Worm (Caenorhabditis elegans) whole organism, L1 larva: ENCODE measurements around the gene W04B5.8.
A peak's percentile ranks its signal among the peaks of the same experiment; 100 is the strongest.

Experiments used
- C04F5.9 ChIP-seq: sonication (generic microtip); optimal IDR thresholded peaks from 2 replicates; lab custom pipeline; 2016; ENCODE audit warnings: missing genetic modification characterization, missing compliant biosample characterization
- aha-1 ChIP-seq: fragments of 150-350 bp; optimal IDR thresholded peaks from 2 replicates; lab custom pipeline; 2014; ENCODE audit warnings: missing biosample characterization, missing genetic modification characterization
- alr-1 ChIP-seq: fragments of 200-800 bp; sonication (Bioruptor generic); optimal IDR thresholded peaks from 2 replicates; lab custom pipeline; 2018; ENCODE audit warnings: borderline replicate concordance, mild to moderate bottlenecking, missing genetic modification characterization, missing compliant biosample characterization
- ama-1 ChIP-seq: fragments of 150-350 bp; optimal IDR thresholded peaks from 2 replicates; lab custom pipeline; 2014
- ceh-8 ChIP-seq: fragments of 200-800 bp; sonication (Bioruptor generic); optimal IDR thresholded peaks from 2 replicates; lab custom pipeline; 2018; ENCODE audit warnings: mild to moderate bottlenecking, missing genetic modification characterization, moderate library complexity, missing compliant biosample characterization
- dpl-1 ChIP-seq, 3 experiments: fragments of 150-350 bp in 2 of 3; sonication (generic microtip) in 1 of 3; optimal IDR thresholded peaks; 2 replicates each; lab custom pipeline; 2014 to 2017; ENCODE audit warnings: missing biosample characterization in 3 of 3, missing genetic modification characterization in 3 of 3, missing genetic modification reagents in 3 of 3
- dsc-1 ChIP-seq: sonication (generic microtip); optimal IDR thresholded peaks from 2 replicates; lab custom pipeline; 2016; ENCODE audit warnings: mild to moderate bottlenecking, missing genetic modification characterization, missing compliant biosample characterization
- efl-1 ChIP-seq, 4 experiments: fragments of 150-350 bp; optimal IDR thresholded peaks in 3 of 4; peaks in 1 of 4; 1 replicate in 1 of 4; 2 replicates in 3 of 4; lab custom pipeline; 2014; ENCODE audit warnings: missing biosample characterization in 2 of 4, missing genetic modification characterization in 2 of 4, missing genetic modification reagents in 2 of 4
- egl-13 ChIP-seq: sonication (generic microtip); optimal IDR thresholded peaks from 2 replicates; lab custom pipeline; 2016; ENCODE audit warnings: missing genotype, missing genetic modification reagents, missing genetic modification characterization, missing compliant biosample characterization
- elt-2 ChIP-seq: sonication (generic microtip); optimal IDR thresholded peaks from 2 replicates; lab custom pipeline; 2016; ENCODE audit warnings: missing genetic modification characterization, mild to moderate bottlenecking, inconsistent platforms, missing compliant biosample characterization, missing genetic modification reagents
- fkh-4 ChIP-seq: sonication (generic microtip); optimal IDR thresholded peaks from 2 replicates; lab custom pipeline; 2016; ENCODE audit warnings: missing compliant biosample characterization, missing genetic modification characterization, borderline replicate concordance
- fkh-8 ChIP-seq: sonication (generic microtip); optimal IDR thresholded peaks from 2 replicates; lab custom pipeline; 2016; ENCODE audit warnings: mild to moderate bottlenecking, missing genetic modification characterization, missing compliant biosample characterization
- grh-1 ChIP-seq: fragments of 200-800 bp; sonication (Bioruptor generic); IDR thresholded peaks from 2 replicates; pipeline ENCODE4 v1.3.6; 2022; ENCODE audit warnings: missing genetic modification reagents, missing genetic modification characterization, missing compliant biosample characterization
- hlh-4 ChIP-seq: sonication (generic microtip); optimal IDR thresholded peaks from 2 replicates; lab custom pipeline; 2016; ENCODE audit warnings: mild to moderate bottlenecking, missing genetic modification characterization, missing compliant biosample characterization
- hpl-2 ChIP-seq: fragments of 150-350 bp; optimal IDR thresholded peaks from 2 replicates; lab custom pipeline; 2014; ENCODE audit warnings: missing biosample characterization, missing genetic modification reagents, missing genetic modification characterization
- isw-1 ChIP-seq: fragments of 200-800 bp; sonication (Bioruptor generic); IDR thresholded peaks from 2 replicates; pipeline ENCODE4 v1.3.6; 2022; ENCODE audit warnings: missing genetic modification characterization, missing compliant biosample characterization
- lin-13 ChIP-seq: fragments of 150-350 bp; optimal IDR thresholded peaks from 2 replicates; lab custom pipeline; 2014; ENCODE audit warnings: missing biosample characterization, missing genetic modification reagents, missing genetic modification characterization
- lin-15B ChIP-seq: fragments of 150-350 bp; sonication (generic microtip); optimal IDR thresholded peaks from 3 replicates; lab custom pipeline; 2014; ENCODE audit warnings: missing biosample characterization, missing genetic modification characterization
- lin-35 ChIP-seq, 2 experiments: fragments of 150-350 bp; optimal IDR thresholded peaks; 2 replicates each; lab custom pipeline; 2014; ENCODE audit warnings: missing biosample characterization in 2 of 2, missing genetic modification characterization in 2 of 2, missing genetic modification reagents in 2 of 2
- lin-39 ChIP-seq: fragments of 150-350 bp; optimal IDR thresholded peaks from 2 replicates; lab custom pipeline; 2014; ENCODE audit warnings: missing biosample characterization, missing genetic modification reagents, missing genetic modification characterization
- lir-3 ChIP-seq: sonication (generic microtip); optimal IDR thresholded peaks from 2 replicates; lab custom pipeline; 2016; ENCODE audit warnings: mild to moderate bottlenecking, missing genetic modification characterization, moderate library complexity, missing compliant biosample characterization; ENCODE audit not compliant: poor library complexity
- mab-9 ChIP-seq: fragments of 200-800 bp; sonication (Bioruptor generic); IDR thresholded peaks from 2 replicates; pipeline ENCODE4 v1.3.6; 2022; ENCODE audit warnings: missing genetic modification reagents, missing genetic modification characterization, missing compliant biosample characterization
- mef-2 ChIP-seq: fragments of 150-350 bp; optimal IDR thresholded peaks from 2 replicates; lab custom pipeline; 2014; ENCODE audit warnings: missing biosample characterization, missing genetic modification characterization
- nhr-19 ChIP-seq: fragments of 200-800 bp; sonication (Bioruptor generic); conservative IDR thresholded peaks from 2 replicates; pipeline ENCODE4 v1.3.6; 2022; ENCODE audit warnings: missing genetic modification characterization, missing compliant biosample characterization
- nhr-237 ChIP-seq: fragments of 150-350 bp; optimal IDR thresholded peaks from 2 replicates; lab custom pipeline; 2014; ENCODE audit warnings: missing biosample characterization, missing genetic modification characterization
- nhr-84 ChIP-seq: sonication (generic microtip); optimal IDR thresholded peaks from 2 replicates; lab custom pipeline; 2017; ENCODE audit warnings: missing biosample characterization, missing genetic modification characterization
- nhr-85 ChIP-seq: sonication (generic microtip); peaks from one replicate; lab custom pipeline; 2016; ENCODE audit warnings: missing genetic modification characterization, inconsistent platforms, missing compliant biosample characterization
- nhr-90 ChIP-seq: sonication (generic microtip); optimal IDR thresholded peaks from 2 replicates; lab custom pipeline; 2016; ENCODE audit warnings: mild to moderate bottlenecking, missing genetic modification characterization, missing compliant biosample characterization; ENCODE audit not compliant: poor library complexity
- pax-3 ChIP-seq: fragments of 200-800 bp; sonication (Bioruptor generic); optimal IDR thresholded peaks from 2 replicates; lab custom pipeline; 2018; ENCODE audit warnings: mild to moderate bottlenecking, missing genetic modification characterization, moderate library complexity, missing compliant biosample characterization
- pqm-1 ChIP-seq: sonication (generic microtip); optimal IDR thresholded peaks from 3 replicates; lab custom pipeline; 2017; ENCODE audit warnings: missing biosample characterization, missing genetic modification characterization
- snu-23 ChIP-seq: sonication (generic microtip); optimal IDR thresholded peaks from 2 replicates; lab custom pipeline; 2016; ENCODE audit warnings: missing genetic modification characterization, missing compliant biosample characterization
- sptf-1 ChIP-seq: fragments of 150-350 bp; optimal IDR thresholded peaks from 2 replicates; lab custom pipeline; 2014; ENCODE audit warnings: missing biosample characterization, missing genetic modification characterization
- swsn-7 ChIP-seq: sonication (generic microtip); optimal IDR thresholded peaks from 2 replicates; lab custom pipeline; 2016; ENCODE audit warnings: missing genetic modification characterization, missing compliant biosample characterization
- tlp-1 ChIP-seq: fragments of 150-350 bp; optimal IDR thresholded peaks from 2 replicates; lab custom pipeline; 2014; ENCODE audit warnings: missing biosample characterization, missing genetic modification characterization

The W04B5.8 gene

ce11 chrIII:2419504-2419903 is 6.6 kb upstream of the W04B5.8 start:
- TF ChIP-seq dsc-1 (tag; lab: Kevin White, UChicago) (no peak), pqm-1 (no peak), lin-35 (GFP tag; optimal IDR thresholded peaks at IDR 0.05; lab: Kevin White, UChicago) (no peak), efl-1 (optimal IDR thresholded peaks at IDR 0.05; lab: Kevin White, UChicago) (no peak), efl-1 (GFP tag; optimal IDR thresholded peaks at IDR 0.05 in 1 of 2; lab: Kevin White, UChicago) (peak in 1 of 2 experiments; percentile 62), swsn-7 (tag; lab: Kevin White, UChicago) (no peak)

- TF ChIP-seq mef-2 (tag; lab: Kevin White, UChicago) (no peak), lir-3 (tag; lab: Kevin White, UChicago) (no peak), ceh-8 (GFP tag; lab: Kevin White, UChicago) (no peak), lin-39 (tag; lab: Kevin White, UChicago) (no peak), fkh-8 (tag; lab: Kevin White, UChicago) (no peak), egl-13 (tag; lab: Kevin White, UChicago) (no peak), nhr-84 (tag; lab: Kevin White, UChicago) (no peak), elt-2 (tag; lab: Kevin White, UChicago) (no peak), mab-9 (GFP tag; lab: Robert Waterston, UW) (no peak)
These were observed 4.9 kb upstream of the W04B5.8 start for ce11 chrIII:2421226-2421625.

- TF ChIP-seq sptf-1 (tag; lab: Kevin White, UChicago) = no peak
- no peak for TF ChIP-seq hpl-2
- no peak for TF ChIP-seq lin-13 (GFP tag; lab: Kevin White, UChicago)
- TF ChIP-seq efl-1 (optimal IDR thresholded peaks at IDR 0.05; lab: Kevin White, UChicago) = no peak
- no peak for TF ChIP-seq efl-1 (GFP tag; optimal IDR thresholded peaks at IDR 0.05 in 1 of 2; lab: Kevin White, UChicago)
- TF ChIP-seq isw-1 = no peak
- no peak for TF ChIP-seq fkh-4
- no peak for TF ChIP-seq nhr-237 (tag; lab: Kevin White, UChicago)
- no peak for TF ChIP-seq grh-1
- TF ChIP-seq aha-1 (tag; lab: Kevin White, UChicago) = no peak
- TF ChIP-seq alr-1 (tag; lab: Kevin White, UChicago) = no peak
- TF ChIP-seq nhr-85 = no peak
- no peak for TF ChIP-seq pqm-1
- TF ChIP-seq nhr-19 (GFP tag; lab: Robert Waterston, UW) = no peak
- TF ChIP-seq pax-3 (tag; lab: Kevin White, UChicago) = no peak
- no peak for TF ChIP-seq C04F5.9 (tag; lab: Kevin White, UChicago)
- TF ChIP-seq ama-1 (lab: Kevin White, UChicago) = no peak
- no peak for TF ChIP-seq snu-23 (GFP tag; lab: Kevin White, UChicago)
- TF ChIP-seq fkh-8 (tag; lab: Kevin White, UChicago) = no peak
- TF ChIP-seq, all 84 proteins: peak for 0
These were observed 2.5 kb upstream of the W04B5.8 start for ce11 chrIII:2423638-2424037.

- no peak for TF ChIP-seq tlp-1
- TF ChIP-seq ceh-8 (GFP tag; lab: Kevin White, UChicago) = peak; percentile 54
- no peak for TF ChIP-seq lin-15B (tag; lab: Kevin White, UChicago)
- no peak for TF ChIP-seq nhr-237 (tag; lab: Kevin White, UChicago)
- TF ChIP-seq hlh-4 (tag; lab: Kevin White, UChicago) = no peak
These were observed 1.3 kb upstream of the W04B5.8 start for ce11 chrIII:2424783-2425329.

ce11 chrIII:2432925-2433324 is 6.8 kb downstream of the W04B5.8 start:
- TF ChIP-seq dpl-1 (GFP tag; optimal IDR thresholded peaks at IDR 0.05; lab: Kevin White, UChicago) (no peak), isw-1 (no peak), dsc-1 (tag; lab: Kevin White, UChicago) (peak; percentile 32), efl-1 (optimal IDR thresholded peaks at IDR 0.05; lab: Kevin White, UChicago) (peak; percentile 36 to 42), efl-1 (GFP tag; optimal IDR thresholded peaks at IDR 0.05 in 1 of 2; lab: Kevin White, UChicago) (peak in 1 of 2 experiments; percentile 88), nhr-90 (tag; lab: Kevin White, UChicago) (no peak), egl-13 (tag; lab: Kevin White, UChicago) (no peak), alr-1 (tag; lab: Kevin White, UChicago) (no peak)
